Worm (Caenorhabditis elegans): ENCODE data around the gene sqt-3.

DNA sequence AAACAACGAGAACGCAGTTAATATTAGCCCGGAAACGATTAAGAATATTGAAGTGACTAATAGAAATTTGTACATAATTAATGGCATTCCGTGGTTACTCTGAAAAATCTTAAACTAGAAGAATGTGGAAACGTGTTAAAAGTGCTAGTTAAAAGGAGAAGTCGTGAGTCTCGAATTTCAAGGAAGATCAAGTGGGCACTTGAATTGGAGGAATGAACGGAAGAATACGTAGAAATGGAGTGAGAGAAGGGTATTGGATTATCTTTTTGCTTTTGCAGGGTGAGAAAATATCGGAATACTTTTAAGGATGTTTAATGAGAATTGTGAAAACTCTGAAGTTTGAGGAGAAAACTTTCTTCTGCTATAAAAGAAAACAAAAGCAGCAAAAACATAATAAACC is 42.3 kb upstream of the sqt-3 start, which contains the start of gene hpo-30:
- TF ChIP-seq nhr-12 (tag; optimal IDR thresholded peaks at IDR 0.05) = no peak
- no peak for TF ChIP-seq ztf-11 (tag; optimal IDR thresholded peaks at IDR 0.05)
- TF ChIP-seq ama-1 (optimal IDR thresholded peaks at IDR 0.05) = no peak
- no peak for TF ChIP-seq F13H6.1 (tag; optimal IDR thresholded peaks at IDR 0.05)
- TF ChIP-seq mbf-1 (tag; optimal IDR thresholded peaks at IDR 0.05) = no peak

Data from whole organism, L2 larva.